Worm (Caenorhabditis elegans) whole organism, young adult: ENCODE data around the gene dkf-2.

Experiments used
- C17E4.6 ChIP-seq: fragments of 200-800 bp; sonication (Bioruptor generic); IDR thresholded peaks from 2 replicates; pipeline ENCODE4 v1.3.6; 2022; ENCODE audit warnings: missing genetic modification reagents, missing genetic modification characterization, missing compliant biosample characterization
- F22D6.2 ChIP-seq: sonication (generic microtip); optimal IDR thresholded peaks from 2 replicates; lab custom pipeline; 2016; ENCODE audit warnings: mild to moderate bottlenecking, missing genetic modification characterization, missing compliant biosample characterization
- F37B4.10 ChIP-seq: fragments of 200-800 bp; sonication (Bioruptor generic); IDR thresholded peaks from 2 replicates; pipeline ENCODE4 v1.3.6; 2022; ENCODE audit warnings: missing genetic modification characterization, missing compliant biosample characterization
- T07F8.4 ChIP-seq: sonication (generic microtip); optimal IDR thresholded peaks from 2 replicates; lab custom pipeline; 2016; ENCODE audit warnings: mild to moderate bottlenecking, missing genetic modification characterization, moderate library complexity, missing compliant biosample characterization
- Y79H2A.3 ChIP-seq: fragments of 200-800 bp; sonication (Bioruptor generic); conservative IDR thresholded peaks from 2 replicates; pipeline ENCODE4 v1.3.6; 2022; ENCODE audit warnings: missing genetic modification reagents, missing genetic modification characterization, missing compliant biosample characterization
- akir-1 ChIP-seq: fragments of 200-800 bp; sonication (Bioruptor generic); optimal IDR thresholded peaks from 2 replicates; lab custom pipeline; 2018; ENCODE audit warnings: mild to moderate bottlenecking, missing genetic modification characterization, moderate library complexity, missing compliant biosample characterization
- aptf-2 ChIP-seq: fragments of 200-800 bp; sonication (Bioruptor generic); conservative IDR thresholded peaks from 2 replicates; pipeline ENCODE4 v1.3.6; 2022; ENCODE audit warnings: missing genetic modification reagents, missing genetic modification characterization, missing compliant biosample characterization
- ceh-40 ChIP-seq: fragments of 200-800 bp; sonication (Bioruptor generic); IDR thresholded peaks from 2 replicates; pipeline ENCODE4 v1.3.6; 2022; ENCODE audit warnings: missing genetic modification characterization, missing compliant biosample characterization
- ceh-79 ChIP-seq: sonication (generic microtip); optimal IDR thresholded peaks from 2 replicates; lab custom pipeline; 2017; ENCODE audit warnings: mild to moderate bottlenecking, missing genetic modification characterization, missing compliant biosample characterization
- dox-1 ChIP-seq: fragments of 200-800 bp; sonication (Bioruptor generic); IDR thresholded peaks from 2 replicates; pipeline ENCODE4 v1.3.6; 2022; ENCODE audit warnings: missing genetic modification reagents, missing genetic modification characterization, missing compliant biosample characterization
- dpff-1 ChIP-seq: sonication (generic microtip); optimal IDR thresholded peaks from 2 replicates; lab custom pipeline; 2017; ENCODE audit warnings: mild to moderate bottlenecking, missing genetic modification characterization, missing compliant biosample characterization
- ekl-4 ChIP-seq: fragments of 200-800 bp; sonication (Bioruptor generic); IDR thresholded peaks from 2 replicates; pipeline ENCODE4 v1.3.6; 2022; ENCODE audit warnings: missing genetic modification reagents, missing genetic modification characterization, missing compliant biosample characterization
- him-1 ChIP-seq: sonication (generic microtip); optimal IDR thresholded peaks from 2 replicates; lab custom pipeline; 2016; ENCODE audit warnings: missing genotype, missing genetic modification reagents, missing genetic modification characterization, missing compliant biosample characterization
- hlh-26 ChIP-seq: fragments of 200-800 bp; sonication (Bioruptor generic); conservative IDR thresholded peaks from 2 replicates; pipeline ENCODE4 v1.3.6; 2022; ENCODE audit warnings: missing genetic modification reagents, missing genetic modification characterization, missing compliant biosample characterization
- hrde-1 ChIP-seq: sonication (generic microtip); optimal IDR thresholded peaks from 2 replicates; lab custom pipeline; 2016; ENCODE audit warnings: missing genetic modification characterization, mild to moderate bottlenecking, missing compliant biosample characterization, moderate library complexity, missing genotype, missing genetic modification reagents, borderline replicate concordance
- hsf-1 ChIP-seq: fragments of 200-800 bp; sonication (Bioruptor generic); IDR thresholded peaks from 2 replicates; pipeline ENCODE4 v1.3.6; 2022; ENCODE audit warnings: missing genetic modification reagents, missing genetic modification characterization, missing compliant biosample characterization
- lin-35 ChIP-seq, 3 experiments: fragments of 150-350 bp in 2 of 3; sonication (generic microtip) in 1 of 3; optimal IDR thresholded peaks; 2 replicates each; lab custom pipeline; 2014 to 2018; ENCODE audit warnings: missing biosample characterization in 3 of 3, missing genetic modification characterization in 3 of 3, missing genetic modification reagents in 3 of 3
- lin-54 ChIP-seq: fragments of 200-800 bp; sonication (Bioruptor generic); optimal IDR thresholded peaks from 2 replicates; lab custom pipeline; 2018; ENCODE audit warnings: mild to moderate bottlenecking, missing genetic modification characterization, missing compliant biosample characterization
- lsy-27 ChIP-seq: sonication (generic microtip); optimal IDR thresholded peaks from 2 replicates; lab custom pipeline; 2017; ENCODE audit warnings: missing genetic modification characterization, mild to moderate bottlenecking, missing compliant biosample characterization, antibody characterized with exemption, missing genotype, borderline replicate concordance; ENCODE audit not compliant: insufficient read depth
- nfya-1 ChIP-seq: sonication (generic microtip); optimal IDR thresholded peaks from 2 replicates; lab custom pipeline; 2017; ENCODE audit warnings: antibody characterized with exemption, missing compliant biosample characterization, missing genetic modification characterization, borderline replicate concordance; ENCODE audit not compliant: insufficient read depth
- nhr-80 ChIP-seq: sonication (generic microtip); optimal IDR thresholded peaks from 2 replicates; lab custom pipeline; 2016; ENCODE audit warnings: missing genetic modification characterization, missing compliant biosample characterization
- pha-4 ChIP-seq: fragments of 150-350 bp; sonication (generic microtip); optimal IDR thresholded peaks from 2 replicates; lab custom pipeline; 2014; ENCODE audit warnings: missing biosample characterization, missing genetic modification reagents, missing genetic modification characterization
- rcor-1 ChIP-seq: fragments of 200-800 bp; sonication (Bioruptor generic); IDR thresholded peaks from 2 replicates; pipeline ENCODE4 v1.3.6; 2022; ENCODE audit warnings: missing genetic modification reagents, missing genetic modification characterization, missing compliant biosample characterization
- rpc-1 ChIP-seq, 2 experiments: fragments of 150-350 bp in 1 of 2; sonication (generic microtip) in 1 of 2; optimal IDR thresholded peaks; 2 replicates each; lab custom pipeline; 2014 to 2018; ENCODE audit warnings: missing biosample characterization in 1 of 2, missing genetic modification characterization in 1 of 2, missing genetic modification reagents in 1 of 2, missing genotype in 1 of 2
- sea-2 ChIP-seq: fragments of 200-800 bp; sonication (Bioruptor generic); IDR thresholded peaks from 2 replicates; pipeline ENCODE4 v1.3.6; 2022; ENCODE audit warnings: missing genetic modification characterization, missing compliant biosample characterization
- somi-1 ChIP-seq: fragments of 200-800 bp; sonication (Bioruptor generic); optimal IDR thresholded peaks from 2 replicates; lab custom pipeline; 2018; ENCODE audit warnings: mild to moderate bottlenecking, missing genetic modification characterization, missing compliant biosample characterization
- tbp1 ChIP-seq: fragments of 200-800 bp; sonication (Bioruptor generic); optimal IDR thresholded peaks from 2 replicates; lab custom pipeline; 2018; ENCODE audit warnings: mild to moderate bottlenecking, missing genetic modification characterization, missing compliant biosample characterization
- unc-130 ChIP-seq: sonication (generic microtip); optimal IDR thresholded peaks from 2 replicates; lab custom pipeline; 2016; ENCODE audit warnings: missing genetic modification reagents, missing genetic modification characterization, missing compliant biosample characterization
- zim-3 ChIP-seq: sonication (generic microtip); optimal IDR thresholded peaks from 2 replicates; lab custom pipeline; 2017; ENCODE audit warnings: mild to moderate bottlenecking, missing genetic modification characterization, moderate library complexity, missing compliant biosample characterization
- ztf-25 ChIP-seq: fragments of 200-800 bp; sonication (Bioruptor generic); IDR thresholded peaks from 2 replicates; pipeline ENCODE4 v1.3.6; 2022; ENCODE audit warnings: missing genetic modification reagents, missing genetic modification characterization, missing compliant biosample characterization
- ztf-28 ChIP-seq: fragments of 200-800 bp; sonication (Bioruptor generic); IDR thresholded peaks from 2 replicates; pipeline ENCODE4 v1.3.6; 2022; ENCODE audit warnings: missing genetic modification reagents, missing genetic modification characterization, missing compliant biosample characterization

Gene dkf-2

ce11 chrV:16778540-16779280 is 31.3 kb downstream of the dkf-2 start:
- no peak for TF ChIP-seq hrde-1 (tag; lab: Kevin White, UChicago)
- no peak for TF ChIP-seq hlh-26 (GFP tag; lab: Robert Waterston, UW)
- no peak for TF ChIP-seq rpc-1 (optimal IDR thresholded peaks at IDR 0.05; lab: Kevin White, UChicago)
- TF ChIP-seq rpc-1 (tag; optimal IDR thresholded peaks at IDR 0.05; lab: Kevin White, UChicago) = no peak
- no peak for TF ChIP-seq sea-2 (GFP tag; lab: Robert Waterston, UW)
- no peak for TF ChIP-seq F22D6.2
- no peak for TF ChIP-seq lin-54
- no peak for TF ChIP-seq pha-4 (tag; lab: Kevin White, UChicago)
- TF ChIP-seq Y79H2A.3 (GFP tag; lab: Robert Waterston, UW) = no peak
- TF ChIP-seq tbp1 (GFP tag; lab: Kevin White, UChicago) = no peak
- no peak for TF ChIP-seq zim-3
- TF ChIP-seq ztf-25 (GFP tag; lab: Robert Waterston, UW) = no peak
- no peak for TF ChIP-seq T07F8.4 (tag; lab: Kevin White, UChicago)
- TF ChIP-seq ceh-40 (GFP tag; lab: Robert Waterston, UW) = no peak
- TF ChIP-seq rcor-1 (GFP tag; lab: Robert Waterston, UW) = no peak
- no peak for TF ChIP-seq ceh-79 (tag; lab: Kevin White, UChicago)

DNA sequence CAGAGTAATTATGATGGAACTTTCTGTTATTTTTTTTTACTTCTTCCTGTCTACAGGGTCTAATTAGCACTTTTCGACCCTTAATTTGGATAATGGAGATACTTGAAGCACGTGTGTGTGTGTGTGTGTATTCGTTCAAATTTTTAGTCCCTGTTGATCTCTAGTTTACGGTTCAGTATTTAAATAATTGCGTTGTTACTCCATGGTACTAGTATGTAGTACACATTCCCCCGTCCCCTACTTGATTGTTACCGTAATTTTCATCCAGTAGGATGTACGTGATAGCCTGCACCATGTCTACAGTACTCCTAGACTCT is 31.8 kb downstream of the dkf-2 start:
- TF ChIP-seq ekl-4 (GFP tag; lab: Robert Waterston, UW) (no peak), lin-35 (GFP tag; optimal IDR thresholded peaks at IDR 0.05; lab: Kevin White, UChicago) (no peak), unc-130 (GFP tag; lab: Kevin White, UChicago) (no peak), dpff-1 (no peak)

DNA sequence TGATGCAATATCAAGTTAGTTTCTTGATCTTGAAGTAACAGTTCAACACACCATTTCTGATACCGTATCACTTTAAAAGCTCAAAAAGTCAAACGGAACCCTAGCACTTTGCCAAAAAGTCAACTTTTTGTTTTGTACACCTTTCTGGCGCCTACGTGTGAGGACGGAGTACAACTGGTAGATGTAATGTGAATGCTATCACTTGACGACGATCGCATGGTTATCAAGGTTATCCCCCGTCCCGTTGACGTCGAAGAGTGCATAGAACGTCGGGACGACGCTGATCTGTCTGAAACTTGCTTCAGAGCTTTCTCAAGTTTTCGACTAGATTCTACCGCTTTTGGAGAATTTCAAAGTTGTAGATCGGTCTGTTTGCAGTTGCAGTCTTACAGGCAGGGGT is 32.5 kb downstream of the dkf-2 start:
- TF ChIP-seq akir-1 = no peak
- TF ChIP-seq ztf-28 (GFP tag; lab: Robert Waterston, UW) = no peak
- TF ChIP-seq lsy-27 (tag; lab: Kevin White, UChicago) = no peak
- no peak for TF ChIP-seq rcor-1 (GFP tag; lab: Robert Waterston, UW)
- no peak for TF ChIP-seq hsf-1 (GFP tag; lab: Robert Waterston, UW)
- TF ChIP-seq, all 124 proteins: peak for 0

DNA sequence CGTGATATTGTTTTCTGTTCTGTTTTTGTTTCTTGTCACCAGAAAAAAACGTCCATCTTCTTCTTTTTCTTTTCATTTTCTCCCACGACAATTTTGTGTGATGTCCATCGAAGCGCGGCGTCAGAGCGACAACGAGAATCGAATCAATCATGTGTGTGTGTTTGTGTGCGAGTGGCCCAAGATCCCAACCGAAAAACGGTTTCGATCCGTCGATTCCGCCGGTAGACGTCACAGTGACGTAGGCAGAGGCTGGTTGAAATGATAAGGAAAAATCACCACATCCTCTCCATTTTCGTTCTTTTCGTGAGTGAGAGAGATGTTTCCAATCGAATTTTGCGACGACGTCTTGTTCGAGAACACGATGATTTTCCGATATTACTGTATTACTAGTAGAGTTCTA is 33.1 kb downstream of the dkf-2 start:
- TF ChIP-seq F37B4.10 (no peak), somi-1 (GFP tag; lab: Kevin White, UChicago) (peak; percentile 15)

DNA sequence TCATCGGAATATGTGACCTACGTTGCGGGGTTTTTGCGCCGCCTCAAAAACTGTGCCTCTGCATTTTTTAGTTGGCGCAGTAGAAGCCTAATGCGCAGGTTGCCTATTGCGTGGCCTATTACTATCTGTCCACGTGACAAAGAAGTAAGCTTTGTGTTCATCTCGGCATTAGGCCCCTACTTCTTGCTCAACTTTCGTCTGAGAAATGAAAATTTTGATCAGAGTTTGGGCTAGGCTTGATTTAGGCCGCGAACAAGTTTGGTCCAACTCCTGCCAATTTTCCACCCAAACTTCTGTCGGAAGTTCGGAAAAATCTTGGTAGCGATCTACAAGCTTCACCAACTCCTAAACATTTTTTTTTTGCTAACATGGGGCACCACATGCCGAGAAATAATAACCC is 34.6 kb downstream of the dkf-2 start:
- no peak for TF ChIP-seq rpc-1 (optimal IDR thresholded peaks at IDR 0.05; lab: Kevin White, UChicago)
- no peak for TF ChIP-seq rpc-1 (tag; optimal IDR thresholded peaks at IDR 0.05; lab: Kevin White, UChicago)
- no peak for TF ChIP-seq him-1 (tag; lab: Kevin White, UChicago)
- TF ChIP-seq nhr-80 (tag; lab: Kevin White, UChicago) = no peak
- 0 out of 2 replicates have a peak, but pooled peaks have one; percentile 3 for TF ChIP-seq dox-1
- no peak for TF ChIP-seq C17E4.6
- TF ChIP-seq aptf-2 (GFP tag; lab: Robert Waterston, UW) = no peak
- TF ChIP-seq nfya-1 (tag; lab: Kevin White, UChicago) = no peak
- TF ChIP-seq unc-130 (GFP tag; lab: Kevin White, UChicago) = no peak
- TF ChIP-seq, all 124 proteins: peak for 1
